Worm (Caenorhabditis elegans) whole organism, L2 larva: ENCODE data around the gene dars-2.

Source experiments
- ZK546.5 ChIP-seq: sonication (generic microtip); optimal IDR thresholded peaks from 2 replicates; lab custom pipeline; 2017; ENCODE audit warnings: missing biosample characterization, missing genetic modification characterization
- aly-2 ChIP-seq: fragments of 150-350 bp; optimal IDR thresholded peaks from 2 replicates; lab custom pipeline; 2014; ENCODE audit warnings: missing biosample characterization, missing genetic modification characterization
- blmp-1 ChIP-seq: sonication (generic microtip); optimal IDR thresholded peaks from 2 replicates; lab custom pipeline; 2017; ENCODE audit warnings: missing genetic modification characterization, mild to moderate bottlenecking, missing compliant biosample characterization, antibody characterized with exemption, moderate library complexity; ENCODE audit not compliant: insufficient read depth
- elt-3 ChIP-seq: sonication (generic microtip); optimal IDR thresholded peaks from 2 replicates; lab custom pipeline; 2017; ENCODE audit warnings: missing biosample characterization, missing genetic modification characterization
- fos-1 ChIP-seq: fragments of 150-350 bp; optimal IDR thresholded peaks from 2 replicates; lab custom pipeline; 2014; ENCODE audit warnings: missing biosample characterization, missing genetic modification characterization
- nhr-25 ChIP-seq: fragments of 150-350 bp; sonication (generic microtip); optimal IDR thresholded peaks from 3 replicates; lab custom pipeline; 2014; ENCODE audit warnings: missing biosample characterization, missing genetic modification characterization
- nhr-77 ChIP-seq: fragments of 150-350 bp; optimal IDR thresholded peaks from 2 replicates; lab custom pipeline; 2014; ENCODE audit warnings: missing biosample characterization, missing genetic modification characterization
- sma-3 ChIP-seq: sonication (generic microtip); optimal IDR thresholded peaks from 2 replicates; lab custom pipeline; 2016; ENCODE audit warnings: missing genetic modification reagents, missing genetic modification characterization, missing compliant biosample characterization
- snpc-4 ChIP-seq: fragments of 150-350 bp; optimal IDR thresholded peaks from 2 replicates; lab custom pipeline; 2014; ENCODE audit warnings: missing biosample characterization, missing genetic modification characterization
- unc-39 ChIP-seq: fragments of 150-350 bp; optimal IDR thresholded peaks from 2 replicates; lab custom pipeline; 2014; ENCODE audit warnings: missing biosample characterization, missing genetic modification characterization
- unc-62 ChIP-seq: fragments of 150-350 bp; optimal IDR thresholded peaks from 2 replicates; lab custom pipeline; 2014; ENCODE audit warnings: missing biosample characterization, missing genetic modification reagents, missing genetic modification characterization
- zag-1 ChIP-seq: fragments of 150-350 bp; optimal IDR thresholded peaks from 2 replicates; lab custom pipeline; 2014; ENCODE audit warnings: missing biosample characterization, missing genetic modification characterization

DNA sequence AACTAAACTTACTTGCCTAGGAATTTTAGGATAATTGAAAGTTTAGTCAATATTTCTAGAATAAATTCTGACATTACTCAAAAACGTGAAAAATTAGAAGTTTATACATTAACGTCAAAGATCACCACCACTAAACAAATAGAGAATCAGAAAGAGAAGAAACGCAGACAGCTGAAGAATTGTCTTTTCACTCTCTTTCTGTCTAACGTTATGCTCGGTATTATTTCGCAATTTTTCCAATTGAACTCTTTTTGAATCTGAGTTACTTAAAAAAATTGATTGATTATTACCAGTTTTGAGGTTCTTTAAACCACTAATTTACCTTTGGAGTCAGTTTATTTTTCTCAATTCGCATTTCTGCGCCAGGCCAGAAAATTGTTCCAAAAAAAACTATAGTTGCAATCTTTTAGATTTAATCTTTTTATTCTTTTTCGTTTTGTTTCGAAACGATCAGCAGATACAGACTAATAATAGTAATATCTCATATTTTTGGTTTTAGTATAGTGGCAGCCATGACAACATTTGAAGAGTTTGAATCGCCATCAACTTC is 52.3 kb downstream of the dars-2 start, which contains the start of gene nhr-154:
- TF ChIP-seq zag-1 (tag; lab: Kevin White, UChicago), result no peak
- TF ChIP-seq snpc-4 (tag; lab: Kevin White, UChicago), result no peak
- TF ChIP-seq unc-62 (GFP tag; lab: Kevin White, UChicago), result no peak
- no peak for TF ChIP-seq nhr-77 (tag; lab: Kevin White, UChicago)
- peak; percentile 22 for TF ChIP-seq nhr-25
- TF ChIP-seq aly-2, result no peak
- TF ChIP-seq unc-39 (tag; lab: Kevin White, UChicago), result no peak
- no peak for TF ChIP-seq sma-3
- TF ChIP-seq elt-3 (tag; lab: Kevin White, UChicago), result no peak
- TF ChIP-seq fos-1, result peak; percentile 23
- no peak for TF ChIP-seq ZK546.5 (tag; lab: Kevin White, UChicago)
- TF ChIP-seq blmp-1 (tag; lab: Kevin White, UChicago), result no peak
